Worm (Caenorhabditis elegans) whole organism, L3 larva: ENCODE results near the gene oac-29.

Experiments
- aly-2 ChIP-seq: fragments of 150-350 bp; optimal IDR thresholded peaks from 2 replicates; lab custom pipeline; 2014; ENCODE audit warnings: missing biosample characterization, missing genetic modification characterization
- ama-1 ChIP-seq: fragments of 150-350 bp; optimal IDR thresholded peaks from 2 replicates; lab custom pipeline; 2018
- ceh-16 ChIP-seq: sonication (generic microtip); optimal IDR thresholded peaks from 2 replicates; lab custom pipeline; 2017; ENCODE audit warnings: missing biosample characterization, missing genetic modification characterization
- ceh-28 ChIP-seq: fragments of 150-350 bp; optimal IDR thresholded peaks from 2 replicates; lab custom pipeline; 2014; ENCODE audit warnings: missing biosample characterization, missing genetic modification reagents, missing genetic modification characterization
- ceh-9 ChIP-seq: sonication (generic microtip); optimal IDR thresholded peaks from 2 replicates; lab custom pipeline; 2018; ENCODE audit warnings: missing biosample characterization, missing genetic modification characterization
- daf-12 ChIP-seq: fragments of 150-350 bp; optimal IDR thresholded peaks from 2 replicates; lab custom pipeline; 2014; ENCODE audit warnings: missing biosample characterization, missing genetic modification reagents, missing genetic modification characterization
- egl-27 ChIP-seq: sonication (generic microtip); optimal IDR thresholded peaks from 4 replicates; lab custom pipeline; 2017; ENCODE audit warnings: missing biosample characterization, missing genetic modification reagents, missing genetic modification characterization
- elt-2 ChIP-seq: sonication (generic microtip); optimal IDR thresholded peaks from 2 replicates; lab custom pipeline; 2016; ENCODE audit warnings: missing genetic modification reagents, mild to moderate bottlenecking, missing genetic modification characterization, missing compliant biosample characterization
- elt-3 ChIP-seq, 3 experiments: fragments of 150-350 bp in 1 of 3; sonication (generic microtip) in 2 of 3; optimal IDR thresholded peaks; 2 replicates in 2 of 3; 4 replicates in 1 of 3; lab custom pipeline; 2014 to 2017; ENCODE audit warnings: missing biosample characterization in 3 of 3, missing genetic modification characterization in 3 of 3
- fkh-10 ChIP-seq: sonication (generic microtip); optimal IDR thresholded peaks from 2 replicates; lab custom pipeline; 2017; ENCODE audit warnings: missing biosample characterization, missing genetic modification reagents, missing genetic modification characterization
- fkh-2 ChIP-seq: fragments of 150-350 bp; optimal IDR thresholded peaks from 2 replicates; lab custom pipeline; 2014; ENCODE audit warnings: missing biosample characterization, missing genetic modification reagents, missing genetic modification characterization
- fos-1 ChIP-seq: fragments of 150-350 bp; optimal IDR thresholded peaks from 2 replicates; lab custom pipeline; 2014; ENCODE audit warnings: missing biosample characterization, missing genetic modification characterization
- hmg-11 ChIP-seq: sonication (generic microtip); optimal IDR thresholded peaks from 2 replicates; lab custom pipeline; 2016; ENCODE audit warnings: missing genetic modification characterization, missing compliant biosample characterization
- jun-1 ChIP-seq: fragments of 150-350 bp; optimal IDR thresholded peaks from 2 replicates; lab custom pipeline; 2014; ENCODE audit warnings: missing biosample characterization, missing genetic modification reagents, missing genetic modification characterization
- lin-15B ChIP-seq: fragments of 150-350 bp; optimal IDR thresholded peaks from 2 replicates; lab custom pipeline; 2014; ENCODE audit warnings: missing biosample characterization, missing genetic modification characterization
- lin-39 ChIP-seq: fragments of 150-350 bp; optimal IDR thresholded peaks from 2 replicates; lab custom pipeline; 2018; ENCODE audit warnings: missing biosample characterization, missing genetic modification reagents, missing genetic modification characterization
- lsy-12 ChIP-seq: sonication (generic microtip); optimal IDR thresholded peaks from 2 replicates; lab custom pipeline; 2016; ENCODE audit warnings: mild to moderate bottlenecking, missing genetic modification characterization, missing compliant biosample characterization
- mdl-1 ChIP-seq: fragments of 150-350 bp; optimal IDR thresholded peaks from 2 replicates; lab custom pipeline; 2014; ENCODE audit warnings: missing biosample characterization, missing genetic modification characterization
- mml-1 ChIP-seq: fragments of 150-350 bp; sonication (generic microtip); optimal IDR thresholded peaks from 3 replicates; lab custom pipeline; 2014; ENCODE audit warnings: missing biosample characterization, missing genetic modification characterization
- nhr-11 ChIP-seq: fragments of 150-350 bp; optimal IDR thresholded peaks from 2 replicates; lab custom pipeline; 2014; ENCODE audit warnings: missing biosample characterization, missing genetic modification characterization
- nhr-12 ChIP-seq: fragments of 150-350 bp; optimal IDR thresholded peaks from 2 replicates; lab custom pipeline; 2014; ENCODE audit warnings: missing biosample characterization, missing genetic modification characterization
- nhr-23 ChIP-seq: fragments of 150-350 bp; optimal IDR thresholded peaks from 2 replicates; lab custom pipeline; 2014; ENCODE audit warnings: missing biosample characterization, missing genetic modification reagents, missing genetic modification characterization
- nhr-25 ChIP-seq: sonication (generic microtip); optimal IDR thresholded peaks from 2 replicates; lab custom pipeline; 2017; ENCODE audit warnings: missing biosample characterization, missing genetic modification characterization
- nhr-43 ChIP-seq: sonication (generic microtip); optimal IDR thresholded peaks from 2 replicates; lab custom pipeline; 2016; ENCODE audit warnings: mild to moderate bottlenecking, missing genetic modification characterization, missing compliant biosample characterization; ENCODE audit not compliant: poor library complexity, severe bottlenecking
- nhr-76 ChIP-seq: fragments of 150-350 bp; sonication (generic microtip); optimal IDR thresholded peaks from 5 replicates; lab custom pipeline; 2014; ENCODE audit warnings: missing biosample characterization, missing genetic modification characterization
- nhr-77 ChIP-seq: fragments of 150-350 bp; optimal IDR thresholded peaks from 2 replicates; lab custom pipeline; 2014; ENCODE audit warnings: missing biosample characterization, missing genetic modification characterization
- skn-1 ChIP-seq: fragments of 150-350 bp; optimal IDR thresholded peaks from 2 replicates; lab custom pipeline; 2014; ENCODE audit warnings: missing biosample characterization, missing genetic modification characterization
- snpc-4 ChIP-seq: fragments of 150-350 bp; optimal IDR thresholded peaks from 2 replicates; lab custom pipeline; 2014; ENCODE audit warnings: missing biosample characterization, missing genetic modification characterization
- tbx-2 ChIP-seq: sonication (generic microtip); optimal IDR thresholded peaks from 2 replicates; lab custom pipeline; 2016; ENCODE audit warnings: mild to moderate bottlenecking, missing genetic modification characterization, missing compliant biosample characterization
- unc-39 ChIP-seq: sonication (generic microtip); optimal IDR thresholded peaks from 4 replicates; lab custom pipeline; 2017; ENCODE audit warnings: missing biosample characterization, missing genetic modification characterization
- unc-62 ChIP-seq: fragments of 150-350 bp; sonication (generic microtip); optimal IDR thresholded peaks from 4 replicates; lab custom pipeline; 2014; ENCODE audit warnings: missing biosample characterization, missing genetic modification reagents, missing genetic modification characterization
- ztf-4 ChIP-seq: fragments of 150-350 bp; optimal IDR thresholded peaks from 2 replicates; lab custom pipeline; 2014; ENCODE audit warnings: missing biosample characterization, missing genetic modification characterization

Gene oac-29

ce11 chrV:8631277-8631765 is 4.2 kb downstream of the oac-29 start, which contains the start of gene atg-18 (continued):
- TF ChIP-seq hmg-11, result peak; percentile 72
- no peak for TF ChIP-seq fos-1
- peak; percentile 29 for TF ChIP-seq ceh-28 (tag; lab: Kevin White, UChicago)
- peak; percentile 70 for TF ChIP-seq nhr-25 (tag; lab: Kevin White, UChicago)
- TF ChIP-seq lin-15B (tag; lab: Kevin White, UChicago), result peak; percentile 18
- TF ChIP-seq ztf-4 (tag; lab: Kevin White, UChicago), result no peak
- TF ChIP-seq tbx-2 (tag; lab: Kevin White, UChicago), result no peak
- no peak for TF ChIP-seq unc-39 (tag; lab: Kevin White, UChicago)
- TF ChIP-seq fkh-10 (GFP tag; lab: Kevin White, UChicago), result no peak
- no peak for TF ChIP-seq egl-27
- TF ChIP-seq nhr-23 (tag; lab: Kevin White, UChicago), result peak; percentile 75
- TF ChIP-seq unc-62 (GFP tag; lab: Kevin White, UChicago), result no peak
- TF ChIP-seq lin-39 (tag; lab: Kevin White, UChicago), result peak; percentile 37
- no peak for TF ChIP-seq nhr-12 (tag; lab: Kevin White, UChicago)
- TF ChIP-seq snpc-4 (tag; lab: Kevin White, UChicago), result peak; percentile 72
- TF ChIP-seq mdl-1 (tag; lab: Kevin White, UChicago), result no peak
- no peak for TF ChIP-seq fkh-2
- TF ChIP-seq skn-1 (tag; lab: Kevin White, UChicago), result no peak
- TF ChIP-seq jun-1 (tag; lab: Kevin White, UChicago), result no peak
- no peak for TF ChIP-seq elt-3 (tag; optimal IDR thresholded peaks at IDR 0.05; lab: Kevin White, UChicago)
- TF ChIP-seq ceh-9 (tag; lab: Kevin White, UChicago), result no peak

- no peak for TF ChIP-seq mml-1 (tag; lab: Kevin White, UChicago)
- peak; percentile 20 for TF ChIP-seq nhr-23 (tag; lab: Kevin White, UChicago)
Observed at ce11 chrV:8629029-8629428, 6.4 kb downstream of the oac-29 start, which contains the start of gene F41E6.12. Gene F41E6.12 (minus strand): TSS chrV:8629129.

ce11 chrV:8627580-8627979 is 7.9 kb downstream of the oac-29 start:
- no peak for TF ChIP-seq ama-1 (lab: Kevin White, UChicago)
- TF ChIP-seq fkh-2, result no peak
- no peak for TF ChIP-seq nhr-11 (tag; lab: Kevin White, UChicago)
- no peak for TF ChIP-seq lin-39 (tag; lab: Kevin White, UChicago)
- no peak for TF ChIP-seq ceh-16
- no peak for TF ChIP-seq aly-2
- no peak for TF ChIP-seq ceh-28 (tag; lab: Kevin White, UChicago)
- no peak for TF ChIP-seq nhr-25 (tag; lab: Kevin White, UChicago)
- no peak for TF ChIP-seq lsy-12 (tag; lab: Kevin White, UChicago)
- TF ChIP-seq jun-1 (tag; lab: Kevin White, UChicago), result no peak
- TF ChIP-seq mml-1 (tag; lab: Kevin White, UChicago), result no peak
- no peak for TF ChIP-seq nhr-43 (tag; lab: Kevin White, UChicago)
- no peak for TF ChIP-seq egl-27
- no peak for TF ChIP-seq fkh-10 (GFP tag; lab: Kevin White, UChicago)
- TF ChIP-seq hmg-11, result no peak
- no peak for TF ChIP-seq snpc-4 (tag; lab: Kevin White, UChicago)
- TF ChIP-seq nhr-77 (tag; lab: Kevin White, UChicago), result no peak
- TF ChIP-seq, all 47 proteins: peak for 0

- TF ChIP-seq elt-3 (tag; optimal IDR thresholded peaks at IDR 0.05; lab: Kevin White, UChicago), result peak in 1 of 3 experiments; percentile 1
- no peak for TF ChIP-seq elt-2 (tag; lab: Kevin White, UChicago)
- TF ChIP-seq unc-62 (GFP tag; lab: Kevin White, UChicago), result peak; percentile 64
- TF ChIP-seq, all 47 proteins: peak for 2
Observed at ce11 chrV:8626406-8626805, 9.1 kb downstream of the oac-29 start.

- TF ChIP-seq nhr-43 (tag; lab: Kevin White, UChicago) (no peak), tbx-2 (tag; lab: Kevin White, UChicago) (no peak), nhr-76 (tag; lab: Kevin White, UChicago) (no peak), daf-12 (no peak), hmg-11 (peak; percentile 16)
Observed at ce11 chrV:8623754-8624153, 11.7 kb downstream of the oac-29 start, which contains the start of gene F41E6.17. Gene F41E6.17 (plus strand): TSS chrV:8624101.
